Worm (Caenorhabditis elegans): ENCODE data around the gene fbxa-3.
"Not testable (repeated sequence)": the region's sequence is repeated elsewhere in the genome, so short reads cannot be mapped to it uniquely, and the experiment has no call there.

DNA sequence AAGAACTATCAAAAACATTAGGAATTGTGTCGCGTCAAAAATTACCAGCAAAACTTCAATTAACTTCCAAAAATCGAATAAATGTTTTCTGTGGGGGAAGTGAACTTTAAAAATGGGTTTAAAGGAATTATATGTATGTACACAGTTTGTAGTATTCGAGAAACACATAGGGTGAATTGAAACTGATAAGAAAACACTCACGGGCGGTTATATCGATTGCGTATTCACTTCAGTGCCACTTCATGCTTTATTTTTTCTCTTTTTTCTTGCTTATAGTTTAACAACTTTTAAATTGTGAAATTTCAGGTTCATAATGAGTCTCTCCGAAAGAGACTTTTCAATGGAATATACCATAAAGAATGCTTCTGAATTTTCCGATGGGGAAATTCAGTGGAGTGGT is 45.4 kb downstream of the fbxa-3 start, which contains the start of gene F36H5.14:
- TF ChIP-seq alr-1 (tag; optimal IDR thresholded peaks at IDR 0.05; ENCODE audit: borderline replicate concordance); swsn-7 (tag; optimal IDR thresholded peaks at IDR 0.05); efl-1 (optimal IDR thresholded peaks at IDR 0.05); efl-1 (GFP tag; optimal IDR thresholded peaks at IDR 0.05 in 1 of 2); mep-1 (tag; optimal IDR thresholded peaks at IDR 0.05); tbx-2 (tag; optimal IDR thresholded peaks at IDR 0.05); aly-2 (tag; optimal IDR thresholded peaks at IDR 0.05); ces-1 (GFP tag; optimal IDR thresholded peaks at IDR 0.05); ama-1 (optimal IDR thresholded peaks at IDR 0.05); mdl-1 (tag; optimal IDR thresholded peaks at IDR 0.05); lir-3 (tag; optimal IDR thresholded peaks at IDR 0.05; ENCODE audit: poor library complexity): not testable (repeated sequence)

All from whole organism, L1 larva.